Worm (Caenorhabditis elegans) whole organism, early embryonic: Measurements from ENCODE around the gene sssh-1.

Experiments used
- aly-1 ChIP-seq: sonication (generic microtip); optimal IDR thresholded peaks from 2 replicates; lab custom pipeline; 2016; ENCODE audit warnings: missing genetic modification characterization, missing compliant biosample characterization
- ama-1 ChIP-seq: fragments of 150-350 bp; optimal IDR thresholded peaks from 2 replicates; lab custom pipeline; 2014
- ceh-13 ChIP-seq: fragments of 200-800 bp; sonication (Bioruptor generic); optimal IDR thresholded peaks from 2 replicates; lab custom pipeline; 2018; ENCODE audit warnings: mild to moderate bottlenecking, missing genetic modification characterization, missing compliant biosample characterization
- ceh-36 ChIP-seq: sonication (generic microtip); optimal IDR thresholded peaks from 2 replicates; lab custom pipeline; 2016; ENCODE audit warnings: missing genetic modification characterization, inconsistent platforms, missing compliant biosample characterization
- ets-7 ChIP-seq: sonication (generic microtip); optimal IDR thresholded peaks from 2 replicates; lab custom pipeline; 2016; ENCODE audit warnings: missing genotype, missing genetic modification characterization, missing compliant biosample characterization
- flt-1 ChIP-seq: fragments of 200-800 bp; sonication (Bioruptor generic); IDR thresholded peaks from 2 replicates; pipeline ENCODE4 v1.3.6; 2022; ENCODE audit warnings: missing genetic modification characterization, missing compliant biosample characterization
- hmbx-1 ChIP-seq: sonication (generic microtip); optimal IDR thresholded peaks from 2 replicates; lab custom pipeline; 2016; ENCODE audit warnings: mild to moderate bottlenecking, missing genetic modification characterization, missing compliant biosample characterization
- hnd-1 ChIP-seq: sonication (generic microtip); optimal IDR thresholded peaks from 2 replicates; lab custom pipeline; 2016; ENCODE audit warnings: missing genetic modification characterization, missing compliant biosample characterization
- scrt-1 ChIP-seq: fragments of 200-800 bp; sonication (Bioruptor generic); IDR thresholded peaks from 2 replicates; pipeline ENCODE4 v1.3.6; 2022; ENCODE audit warnings: missing genetic modification characterization, missing compliant biosample characterization

ce11 chrX:14831531-14831930, 44.2 kb upstream of the sssh-1 start, which contains the start of gene dpf-2:
- TF ChIP-seq scrt-1 (GFP tag; lab: Robert Waterston, UW): no peak
- TF ChIP-seq ceh-13 (GFP tag; lab: Kevin White, UChicago): no peak
- TF ChIP-seq flt-1 (GFP tag; lab: Robert Waterston, UW): no peak
- TF ChIP-seq ama-1 (lab: Kevin White, UChicago): no peak
- TF ChIP-seq hmbx-1 (tag; lab: Kevin White, UChicago): no peak
- no peak for TF ChIP-seq hnd-1 (tag; lab: Kevin White, UChicago)
- no peak for TF ChIP-seq aly-1 (tag; lab: Kevin White, UChicago)
- TF ChIP-seq ceh-36 (tag; lab: Kevin White, UChicago): no peak
- TF ChIP-seq ets-7 (tag; lab: Kevin White, UChicago): no peak
